Fruit fly (Drosophila melanogaster) whole organism, embryonic: ENCODE results near the gene Roc1b.

Source experiments
- CG11093 ChIP-seq: fragments of 200-800 bp; sonication (Bioruptor generic); IDR thresholded peaks from 3 replicates; pipeline ENCODE4 v1.3.6; 2022; ENCODE audit warnings: missing biosample characterization, missing genetic modification characterization
- CG12391 ChIP-seq: fragments of 200-800 bp; sonication (Bioruptor generic); optimal IDR thresholded peaks from 3 replicates; lab custom pipeline; 2018; ENCODE audit warnings: missing biosample characterization, mild to moderate bottlenecking, missing genetic modification characterization, moderate library complexity
- CG15011 ChIP-seq: fragments of 200-800 bp; sonication (Bioruptor generic); optimal IDR thresholded peaks from 3 replicates; lab custom pipeline; 2018; ENCODE audit warnings: missing biosample characterization, mild to moderate bottlenecking, missing genetic modification characterization
- CG18011 ChIP-seq: fragments of 200-800 bp; sonication (Bioruptor generic); optimal IDR thresholded peaks from 2 replicates; lab custom pipeline; 2017; ENCODE audit warnings: missing biosample characterization, missing genetic modification characterization, mild to moderate bottlenecking, moderate library complexity, missing genotype
- CG18476 ChIP-seq: fragments of 200-800 bp; sonication (Bioruptor generic); optimal IDR thresholded peaks from 2 replicates; lab custom pipeline; 2016; ENCODE audit warnings: missing biosample characterization, mild to moderate bottlenecking, missing genetic modification characterization
- CG18764 ChIP-seq: fragments of 200-800 bp; sonication (Bioruptor generic); optimal IDR thresholded peaks from 3 replicates; lab custom pipeline; 2016; ENCODE audit warnings: missing biosample characterization, missing genetic modification characterization
- CG2116 ChIP-seq: fragments of 200-800 bp; sonication (Bioruptor generic); optimal IDR thresholded peaks from 3 replicates; lab custom pipeline; 2018; ENCODE audit warnings: missing biosample characterization, mild to moderate bottlenecking, missing genetic modification characterization
- CG2120 ChIP-seq: fragments of 200-800 bp; sonication (Bioruptor generic); optimal IDR thresholded peaks from 3 replicates; lab custom pipeline; 2016; ENCODE audit warnings: missing biosample characterization, missing genetic modification characterization
- CG43689 ChIP-seq: fragments of 200-800 bp; sonication (Bioruptor generic); IDR thresholded peaks from 2 replicates; pipeline ENCODE4 v1.3.6; 2022; ENCODE audit warnings: missing biosample characterization, missing genetic modification characterization
- CG4404 ChIP-seq: fragments of 200-800 bp; sonication (Bioruptor generic); IDR thresholded peaks from 2 replicates; pipeline ENCODE4 v1.3.6; 2022; ENCODE audit warnings: missing biosample characterization, missing genetic modification characterization
- CG4730 ChIP-seq: fragments of 200-800 bp; sonication (Bioruptor generic); IDR thresholded peaks from 2 replicates; pipeline ENCODE4 v1.3.6; 2022; ENCODE audit warnings: missing biosample characterization, missing genetic modification characterization
- CG6254 ChIP-seq: fragments of 200-800 bp; sonication (Bioruptor generic); optimal IDR thresholded peaks from 3 replicates; lab custom pipeline; 2017; ENCODE audit warnings: mild to moderate bottlenecking, missing biosample characterization, missing genetic modification reagents, missing genetic modification characterization
- CG7928 ChIP-seq: fragments of 200-800 bp; sonication (Bioruptor generic); optimal IDR thresholded peaks from 2 replicates; lab custom pipeline; 2017; ENCODE audit warnings: missing biosample characterization, mild to moderate bottlenecking, missing genetic modification characterization
- CG8765 ChIP-seq: fragments of 200-800 bp; sonication (Bioruptor generic); IDR thresholded peaks from 2 replicates; pipeline ENCODE4 v1.3.6; 2022; ENCODE audit warnings: missing biosample characterization, missing genetic modification characterization
- Deaf1 ChIP-seq: fragments of 200-800 bp; optimal IDR thresholded peaks from 3 replicates; lab custom pipeline; 2019; ENCODE audit warnings: missing biosample characterization, mild to moderate bottlenecking, missing genetic modification characterization, moderate library complexity
- Doc3 ChIP-seq: fragments of 200-800 bp; sonication (Bioruptor generic); IDR thresholded peaks from 3 replicates; pipeline ENCODE4 v1.3.6; 2022; ENCODE audit warnings: missing biosample characterization, missing genetic modification characterization; ENCODE audit not compliant: partially characterized antibody
- Dref ChIP-seq: fragments of 200-800 bp; sonication (Bioruptor generic); IDR thresholded peaks from 2 replicates; pipeline ENCODE4 v1.3.6; 2022; ENCODE audit warnings: missing biosample characterization, missing genetic modification characterization
- HmgZ ChIP-seq: fragments of 200-800 bp; sonication (Bioruptor generic); optimal IDR thresholded peaks from 2 replicates; lab custom pipeline; 2018; ENCODE audit warnings: missing biosample characterization, mild to moderate bottlenecking, missing genetic modification characterization
- Max ChIP-seq: fragments of 200-800 bp; sonication (Bioruptor generic); optimal IDR thresholded peaks from 2 replicates; lab custom pipeline; 2016; ENCODE audit warnings: missing biosample characterization, mild to moderate bottlenecking, missing genetic modification characterization
- Meics ChIP-seq: fragments of 200-800 bp; sonication (Bioruptor generic); optimal IDR thresholded peaks from 2 replicates; lab custom pipeline; 2017; ENCODE audit warnings: missing biosample characterization, mild to moderate bottlenecking, missing genetic modification characterization
- Oaz ChIP-seq: fragments of 200-800 bp; sonication (Bioruptor generic); IDR thresholded peaks from 2 replicates; pipeline ENCODE4 v1.3.6; 2022; ENCODE audit warnings: missing biosample characterization, missing genetic modification characterization
- Opbp ChIP-seq: fragments of 200-800 bp; sonication (Bioruptor generic); IDR thresholded peaks from 3 replicates; pipeline ENCODE4 v1.3.6; 2022; ENCODE audit warnings: missing biosample characterization, missing genetic modification characterization; ENCODE audit not compliant: partially characterized antibody
- PHDP ChIP-seq: fragments of 200-800 bp; sonication (Bioruptor generic); optimal IDR thresholded peaks from 3 replicates; lab custom pipeline; 2018; ENCODE audit warnings: missing biosample characterization, mild to moderate bottlenecking, missing genetic modification characterization, moderate library complexity
- Rfx ChIP-seq: fragments of 200-800 bp; sonication (Bioruptor generic); IDR thresholded peaks from 2 replicates; pipeline ENCODE4 v1.3.6; 2022; ENCODE audit warnings: missing biosample characterization, missing genetic modification characterization
- Tbp ChIP-seq: fragments of >200 bp; optimal IDR thresholded peaks from 2 replicates; lab custom pipeline; 2018; ENCODE audit warnings: missing biosample characterization, missing genetic modification characterization
- YL-1 ChIP-seq: fragments of 200-800 bp; sonication (Bioruptor generic); optimal IDR thresholded peaks from 3 replicates; lab custom pipeline; 2017; ENCODE audit warnings: missing biosample characterization, mild to moderate bottlenecking, missing genetic modification characterization
- ato ChIP-seq: fragments of 200-800 bp; sonication (Bioruptor generic); IDR thresholded peaks from 2 replicates; pipeline ENCODE4 v1.3.6; 2022; ENCODE audit warnings: missing biosample characterization, missing genetic modification characterization; ENCODE audit not compliant: partially characterized antibody
- cato ChIP-seq: fragments of 200-800 bp; sonication (Bioruptor generic); optimal IDR thresholded peaks from 2 replicates; lab custom pipeline; 2016; ENCODE audit warnings: missing biosample characterization, missing genetic modification characterization, borderline replicate concordance
- corto ChIP-seq: fragments of 200-800 bp; sonication (Bioruptor generic); optimal IDR thresholded peaks from 2 replicates; lab custom pipeline; 2016; ENCODE audit warnings: missing biosample characterization, mild to moderate bottlenecking, missing genetic modification characterization, moderate library complexity
- dmrt99B ChIP-seq: fragments of 200-800 bp; sonication (Bioruptor generic); optimal IDR thresholded peaks from 2 replicates; lab custom pipeline; 2018; ENCODE audit warnings: missing biosample characterization, mild to moderate bottlenecking, missing genetic modification characterization, moderate library complexity
- grn ChIP-seq: fragments of 200-800 bp; sonication (Bioruptor generic); optimal IDR thresholded peaks from 3 replicates; lab custom pipeline; 2017; ENCODE audit warnings: missing biosample characterization, missing genetic modification characterization
- her ChIP-seq: fragments of 200-800 bp; sonication (Bioruptor generic); optimal IDR thresholded peaks from 2 replicates; lab custom pipeline; 2016; ENCODE audit warnings: missing biosample characterization, missing genetic modification characterization
- inv ChIP-seq: fragments of 200-800 bp; sonication (Bioruptor generic); IDR thresholded peaks from 2 replicates; pipeline ENCODE4 v1.3.6; 2022; ENCODE audit warnings: missing biosample characterization, missing genetic modification characterization; ENCODE audit not compliant: partially characterized antibody
- jumu ChIP-seq: fragments of 200-800 bp; sonication (Bioruptor generic); optimal IDR thresholded peaks from 3 replicates; lab custom pipeline; 2016; ENCODE audit warnings: missing biosample characterization, missing genetic modification characterization
- lab ChIP-seq: fragments of 200-800 bp; sonication (Bioruptor generic); optimal IDR thresholded peaks from 3 replicates; lab custom pipeline; 2017; ENCODE audit warnings: missing biosample characterization, missing genetic modification characterization, mild to moderate bottlenecking, moderate library complexity, missing genetic modification reagents
- lilli ChIP-seq: fragments of 200-800 bp; sonication (Bioruptor generic); optimal IDR thresholded peaks from 3 replicates; lab custom pipeline; 2016; ENCODE audit warnings: missing biosample characterization, missing genetic modification characterization
- odd ChIP-seq: fragments of 200-800 bp; sonication (Bioruptor generic); optimal IDR thresholded peaks from 2 replicates; lab custom pipeline; 2017; ENCODE audit warnings: missing biosample characterization, mild to moderate bottlenecking, missing genetic modification characterization
- org-1 ChIP-seq: fragments of 200-800 bp; sonication (Bioruptor generic); optimal IDR thresholded peaks from 2 replicates; lab custom pipeline; 2017; ENCODE audit warnings: missing biosample characterization, missing genetic modification characterization
- pan ChIP-seq, 4 experiments: fragments of >200 bp in 3 of 4; fragments of 200-800 bp in 1 of 4; sonication (Bioruptor generic) in 1 of 4; optimal IDR thresholded peaks in 3 of 4; IDR thresholded peaks in 1 of 4; 2 replicates each; pipeline versions ENCODE4 v1.3.6 to Lab custom; 2017 to 2022; ENCODE audit warnings: missing biosample characterization in 2 of 4, missing genetic modification characterization in 2 of 4, mixed read lengths in 1 of 4
- schlank ChIP-seq: fragments of 200-800 bp; sonication (Bioruptor generic); optimal IDR thresholded peaks from 2 replicates; lab custom pipeline; 2018; ENCODE audit warnings: missing biosample characterization, mild to moderate bottlenecking, missing genetic modification characterization
- sens ChIP-seq: fragments of 200-800 bp; sonication (Bioruptor generic); peaks from one replicate; lab custom pipeline; 2016; ENCODE audit warnings: missing biosample characterization, missing genetic modification characterization
- sisA ChIP-seq: fragments of 200-800 bp; sonication (Bioruptor generic); IDR thresholded peaks from 2 replicates; pipeline ENCODE4 v1.3.6; 2022; ENCODE audit warnings: missing biosample characterization, missing genetic modification characterization
- sug ChIP-seq: fragments of 200-800 bp; optimal IDR thresholded peaks from 2 replicates; lab custom pipeline; 2019; ENCODE audit warnings: missing biosample characterization, mild to moderate bottlenecking, missing genetic modification characterization, moderate library complexity
- tna ChIP-seq: fragments of 200-800 bp; sonication (Bioruptor generic); IDR thresholded peaks from 2 replicates; pipeline ENCODE4 v1.3.6; 2022; ENCODE audit warnings: missing biosample characterization, missing genetic modification characterization; ENCODE audit not compliant: partially characterized antibody
- unc-4 ChIP-seq: fragments of 200-800 bp; sonication (Bioruptor generic); IDR thresholded peaks from 2 replicates; pipeline ENCODE4 v1.3.6; 2022; ENCODE audit warnings: missing biosample characterization, missing genetic modification characterization; ENCODE audit not compliant: partially characterized antibody

Roc1b gene

dm6 chr3L:324486-324885 lies 33.3 kb upstream of the Roc1b start, which contains the start of gene CG32344 (continued):
- TF ChIP-seq CG18764, result no peak
- no peak for TF ChIP-seq cato
- no peak for TF ChIP-seq lab (GFP tag; lab: Kevin White, UChicago)
- TF ChIP-seq PHDP, result peak; percentile 15
- TF ChIP-seq corto, result no peak
- peak; percentile 40 for TF ChIP-seq grn (GFP tag; lab: Kevin White, UChicago)
- TF ChIP-seq tna (GFP tag; lab: Robert Waterston, UW), result 0 out of 2 replicates have a peak, but pooled peaks have one; percentile 35
- no peak for TF ChIP-seq Oaz (GFP tag; lab: Robert Waterston, UW)
- TF ChIP-seq inv, result peak; percentile 51
- TF ChIP-seq HmgZ (tag; lab: Kevin White, UChicago), result peak; percentile 57
- TF ChIP-seq sug (tag; lab: Kevin White, UChicago), result peak; percentile 27
- TF ChIP-seq sisA (GFP tag; lab: Robert Waterston, UW), result no peak
- TF ChIP-seq ato, result peak; percentile 29; the same call in 1 of the 2 replicates
- no peak for TF ChIP-seq odd (GFP tag; lab: Kevin White, UChicago)
- TF ChIP-seq CG2120, result peak; percentile 18
- TF ChIP-seq CG11093, result no peak
- TF ChIP-seq CG18476 (GFP tag; lab: Kevin White, UChicago), result no peak
- peak; percentile 93 for TF ChIP-seq Max (GFP tag; lab: Kevin White, UChicago)
- TF ChIP-seq Meics (GFP tag; lab: Kevin White, UChicago), result no peak
- no peak for TF ChIP-seq CG8765 (GFP tag; lab: Robert Waterston, UW)
- 0 out of 2 replicates have a peak, but pooled peaks have one; percentile 13 for TF ChIP-seq Rfx (GFP tag; lab: Robert Waterston, UW)
- peak; percentile 26 for TF ChIP-seq Tbp (GFP tag; lab: Kevin White, UChicago)
- no peak for TF ChIP-seq dmrt99B (tag; lab: Kevin White, UChicago)
- no peak for TF ChIP-seq CG6254 (GFP tag; lab: Kevin White, UChicago)
- TF ChIP-seq lilli (GFP tag; lab: Kevin White, UChicago), result no peak
- no peak for TF ChIP-seq CG4404 (GFP tag; lab: Robert Waterston, UW)
- TF ChIP-seq jumu (GFP tag; lab: Kevin White, UChicago), result no peak
- no peak for TF ChIP-seq CG43689 (GFP tag; lab: Robert Waterston, UW)
- TF ChIP-seq Doc3 (GFP tag; lab: Robert Waterston, UW), result peak; percentile 56; the same call in 2 of the 3 replicates
- no peak for TF ChIP-seq org-1 (GFP tag; lab: Kevin White, UChicago)
- TF ChIP-seq Opbp (GFP tag; lab: Robert Waterston, UW), result peak; percentile 21; the same call in 2 of the 3 replicates
- no peak for TF ChIP-seq Deaf1
- no peak for TF ChIP-seq CG4730
- peak; percentile 51 for TF ChIP-seq CG2116 (GFP tag; lab: Kevin White, UChicago)
- TF ChIP-seq pan (optimal IDR thresholded peaks at IDR 0.05; lab: Kevin White, UChicago), result no peak
- TF ChIP-seq pan (GFP tag; optimal IDR thresholded peaks at IDR 0.05 in 1 of 2, IDR thresholded peaks at IDR 0.05 in 1 of 2), result no peak
- TF ChIP-seq sens, result peak; percentile 57
- peak; percentile 81 for TF ChIP-seq unc-4
- peak; percentile 21 for TF ChIP-seq her (GFP tag; lab: Kevin White, UChicago)
- no peak for TF ChIP-seq CG7928
- TF ChIP-seq CG18011, result no peak
- peak; percentile 5 for TF ChIP-seq CG12391 (tag; lab: Kevin White, UChicago)
- TF ChIP-seq CG15011, result no peak
- peak; percentile 84 for TF ChIP-seq Dref (GFP tag; lab: Robert Waterston, UW)
- no peak for TF ChIP-seq schlank (tag; lab: Kevin White, UChicago)
- peak; percentile 90 for TF ChIP-seq YL-1 (GFP tag; lab: Kevin White, UChicago)
